Worm (Caenorhabditis elegans) whole organism, L4/young adult: ENCODE results near the gene C04G2.5.

ENCODE experiments used
- W03F9.2 ChIP-seq: fragments of 150-350 bp; optimal IDR thresholded peaks from 2 replicates; lab custom pipeline; 2014; ENCODE audit warnings: missing biosample characterization, missing genetic modification characterization
- him-1 ChIP-seq: sonication (generic microtip); optimal IDR thresholded peaks from 2 replicates; lab custom pipeline; 2016; ENCODE audit warnings: missing genotype, missing genetic modification reagents, missing genetic modification characterization, missing compliant biosample characterization

DNA sequence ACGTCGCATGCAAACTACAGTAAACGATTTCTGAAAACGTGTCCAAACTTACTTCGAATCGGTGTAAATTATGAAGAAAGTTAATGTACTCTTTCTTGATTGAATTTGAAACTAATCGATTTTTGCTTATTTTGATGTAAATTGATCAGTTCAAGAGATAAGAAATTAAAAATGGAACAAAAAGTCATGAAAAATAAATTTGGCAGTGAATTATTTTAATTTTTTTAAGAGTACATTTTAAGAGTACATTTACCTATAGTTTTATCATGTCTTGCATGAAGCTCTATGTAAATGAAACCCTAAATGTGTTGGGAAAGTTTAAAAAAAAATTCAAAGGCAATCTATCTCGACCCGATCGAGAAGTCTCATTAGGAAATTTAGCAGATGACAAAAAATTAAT lies 38.9 kb downstream of the C04G2.5 start, which contains the start of gene T04B2.7:
- no peak for TF ChIP-seq W03F9.2 (tag; lab: Kevin White, UChicago)
- TF ChIP-seq him-1 (tag; lab: Kevin White, UChicago), result no peak
